Fruit fly (Drosophila melanogaster) whole organism, embryonic: ENCODE results near the gene RhoGEF4.
A peak's percentile ranks its signal among the peaks of the same experiment; 100 is the strongest.

ENCODE experiments used
- ATbp ChIP-seq: fragments of 200-800 bp; sonication (Bioruptor generic); optimal IDR thresholded peaks from 2 replicates; lab custom pipeline; 2017; ENCODE audit warnings: missing biosample characterization, mild to moderate bottlenecking, missing genetic modification characterization, missing genetic modification reagents
- CG10979 ChIP-seq: fragments of 200-800 bp; sonication (Bioruptor generic); optimal IDR thresholded peaks from 2 replicates; lab custom pipeline; 2018; ENCODE audit warnings: missing biosample characterization, mild to moderate bottlenecking, missing genetic modification characterization, moderate library complexity
- CG11247 ChIP-seq: fragments of 200-800 bp; sonication (Bioruptor generic); IDR thresholded peaks from 2 replicates; pipeline ENCODE4 v1.3.6; 2022; ENCODE audit warnings: missing biosample characterization, missing genetic modification characterization
- CG11504 ChIP-seq: fragments of 200-800 bp; sonication (Bioruptor generic); optimal IDR thresholded peaks from 3 replicates; lab custom pipeline; 2019; ENCODE audit warnings: missing biosample characterization, mild to moderate bottlenecking, missing genetic modification characterization, moderate library complexity
- CG12155 ChIP-seq: fragments of 200-800 bp; sonication (Bioruptor generic); optimal IDR thresholded peaks from 3 replicates; lab custom pipeline; 2016; ENCODE audit warnings: missing biosample characterization, missing genetic modification characterization
- CG12744 ChIP-seq: fragments of 200-800 bp; sonication (Bioruptor generic); optimal IDR thresholded peaks from 2 replicates; lab custom pipeline; 2016; ENCODE audit warnings: missing biosample characterization, missing genetic modification characterization
- CG15696 ChIP-seq: fragments of 200-800 bp; sonication (Bioruptor generic); optimal IDR thresholded peaks from 2 replicates; lab custom pipeline; 2019; ENCODE audit warnings: missing biosample characterization, mild to moderate bottlenecking, missing genetic modification characterization, moderate library complexity
- CG17385 ChIP-seq: fragments of 200-800 bp; sonication (Bioruptor generic); optimal IDR thresholded peaks from 3 replicates; lab custom pipeline; 2018; ENCODE audit warnings: missing biosample characterization, mild to moderate bottlenecking, missing genetic modification characterization
- CG2129 ChIP-seq: fragments of 200-800 bp; sonication (Bioruptor generic); IDR thresholded peaks from 2 replicates; pipeline ENCODE4 v1.3.6; 2022; ENCODE audit warnings: missing biosample characterization, missing genetic modification characterization; ENCODE audit not compliant: partially characterized antibody
- CG33557 ChIP-seq: fragments of 200-800 bp; sonication (Bioruptor generic); optimal IDR thresholded peaks from 2 replicates; lab custom pipeline; 2019; ENCODE audit warnings: missing biosample characterization, mild to moderate bottlenecking, missing genetic modification characterization, moderate library complexity
- CG34422 ChIP-seq: fragments of 200-800 bp; sonication (Bioruptor generic); IDR thresholded peaks from 3 replicates; pipeline ENCODE4 v1.3.6; 2022; ENCODE audit warnings: missing biosample characterization, missing genetic modification characterization
- CG3995 ChIP-seq: fragments of 200-800 bp; sonication (Bioruptor generic); optimal IDR thresholded peaks from 3 replicates; lab custom pipeline; 2016; ENCODE audit warnings: missing biosample characterization, missing genetic modification characterization
- CG42726 ChIP-seq: fragments of 200-800 bp; sonication (Bioruptor generic); IDR thresholded peaks from 2 replicates; pipeline ENCODE4 v1.3.6; 2022; ENCODE audit warnings: missing biosample characterization, missing genetic modification characterization; ENCODE audit not compliant: partially characterized antibody
- CG4360 ChIP-seq: fragments of 200-800 bp; sonication (Bioruptor generic); IDR thresholded peaks from 2 replicates; pipeline ENCODE4 v1.3.6; 2022; ENCODE audit warnings: missing biosample characterization, missing genetic modification characterization
- CG5245 ChIP-seq: fragments of 200-800 bp; sonication (Bioruptor generic); optimal IDR thresholded peaks from 3 replicates; lab custom pipeline; 2016; ENCODE audit warnings: missing biosample characterization, missing genetic modification characterization
- CG5953 ChIP-seq: fragments of 200-800 bp; sonication (Bioruptor generic); IDR thresholded peaks from 2 replicates; pipeline ENCODE4 v1.3.6; 2022; ENCODE audit warnings: missing biosample characterization, missing genetic modification characterization
- CG7372 ChIP-seq: fragments of 200-800 bp; sonication (Bioruptor generic); IDR thresholded peaks from 2 replicates; pipeline ENCODE4 v1.3.6; 2022; ENCODE audit warnings: missing biosample characterization, missing genetic modification characterization
- CG9817 ChIP-seq: fragments of 200-800 bp; sonication (Bioruptor generic); optimal IDR thresholded peaks from 2 replicates; lab custom pipeline; 2018; ENCODE audit warnings: missing biosample characterization, mild to moderate bottlenecking, missing genetic modification characterization, moderate library complexity
- CoRest ChIP-seq: fragments of 200-800 bp; sonication (Bioruptor generic); optimal IDR thresholded peaks from 3 replicates; lab custom pipeline; 2018; ENCODE audit warnings: missing biosample characterization, mild to moderate bottlenecking, missing genetic modification characterization, moderate library complexity
- Gsc ChIP-seq: fragments of 200-800 bp; sonication (Bioruptor generic); IDR thresholded peaks from 2 replicates; pipeline ENCODE4 v1.3.6; 2022; ENCODE audit warnings: missing biosample characterization, missing genetic modification characterization
- Hmx ChIP-seq: fragments of 200-800 bp; sonication (Bioruptor generic); optimal IDR thresholded peaks from 2 replicates; lab custom pipeline; 2016; ENCODE audit warnings: missing biosample characterization, missing genetic modification characterization
- Med ChIP-seq: fragments of 200-800 bp; sonication (Bioruptor generic); peaks from one replicate; lab custom pipeline; 2016; ENCODE audit warnings: missing biosample characterization, missing genetic modification characterization, mild to moderate bottlenecking, inconsistent platforms, moderate library complexity
- Meics ChIP-seq: fragments of 200-800 bp; sonication (Bioruptor generic); optimal IDR thresholded peaks from 2 replicates; lab custom pipeline; 2017; ENCODE audit warnings: missing biosample characterization, mild to moderate bottlenecking, missing genetic modification characterization
- Sin3A ChIP-seq: fragments of >200 bp; optimal IDR thresholded peaks from 2 replicates; lab custom pipeline; 2018
- Sox100B ChIP-seq: fragments of 200-800 bp; sonication (Bioruptor generic); optimal IDR thresholded peaks from 3 replicates; lab custom pipeline; 2018; ENCODE audit warnings: missing biosample characterization, mild to moderate bottlenecking, missing genetic modification characterization
- Usf ChIP-seq: fragments of 200-800 bp; sonication (Bioruptor generic); optimal IDR thresholded peaks from 2 replicates; lab custom pipeline; 2017; ENCODE audit warnings: missing genotype, missing biosample characterization, missing genetic modification characterization
- Vsx1 ChIP-seq: fragments of 200-800 bp; sonication (Bioruptor generic); optimal IDR thresholded peaks from 2 replicates; lab custom pipeline; 2017; ENCODE audit warnings: missing biosample characterization, mild to moderate bottlenecking, missing genetic modification characterization, missing genetic modification reagents
- YL-1 ChIP-seq: fragments of 200-800 bp; sonication (Bioruptor generic); optimal IDR thresholded peaks from 3 replicates; lab custom pipeline; 2017; ENCODE audit warnings: missing biosample characterization, mild to moderate bottlenecking, missing genetic modification characterization
- amos ChIP-seq: fragments of 200-800 bp; sonication (Bioruptor generic); IDR thresholded peaks from 2 replicates; pipeline ENCODE4 v1.3.6; 2022; ENCODE audit warnings: missing biosample characterization, missing genetic modification characterization; ENCODE audit not compliant: partially characterized antibody
- ash1 ChIP-seq: fragments of 200-800 bp; sonication (Bioruptor generic); optimal IDR thresholded peaks from 2 replicates; lab custom pipeline; 2018; ENCODE audit warnings: missing biosample characterization, mild to moderate bottlenecking, missing genetic modification characterization
- ato ChIP-seq: fragments of 200-800 bp; sonication (Bioruptor generic); IDR thresholded peaks from 2 replicates; pipeline ENCODE4 v1.3.6; 2022; ENCODE audit warnings: missing biosample characterization, missing genetic modification characterization; ENCODE audit not compliant: partially characterized antibody
- bbx ChIP-seq: fragments of 200-800 bp; sonication (Bioruptor generic); IDR thresholded peaks from 2 replicates; pipeline ENCODE4 v1.3.6; 2022; ENCODE audit warnings: missing biosample characterization, missing genetic modification characterization; ENCODE audit not compliant: partially characterized antibody
- da ChIP-seq: fragments of 200-800 bp; sonication (Bioruptor generic); optimal IDR thresholded peaks from 2 replicates; lab custom pipeline; 2016; ENCODE audit warnings: missing biosample characterization, missing genetic modification characterization
- danr ChIP-seq: fragments of 200-800 bp; sonication (Bioruptor generic); IDR thresholded peaks from 2 replicates; pipeline ENCODE4 v1.3.6; 2022; ENCODE audit warnings: missing biosample characterization, missing genetic modification characterization
- dysf ChIP-seq: fragments of 200-800 bp; sonication (Bioruptor generic); IDR thresholded peaks from 3 replicates; pipeline ENCODE4 v1.3.6; 2022; ENCODE audit warnings: missing biosample characterization, missing genetic modification characterization
- gcm ChIP-seq: fragments of 200-800 bp; sonication (Bioruptor generic); optimal IDR thresholded peaks from 2 replicates; lab custom pipeline; 2019; ENCODE audit warnings: missing biosample characterization, mild to moderate bottlenecking, missing genetic modification characterization, moderate library complexity
- gsb-n ChIP-seq: fragments of 200-800 bp; sonication (Bioruptor generic); optimal IDR thresholded peaks from 3 replicates; lab custom pipeline; 2018; ENCODE audit warnings: missing biosample characterization, mild to moderate bottlenecking, missing genetic modification characterization
- knrl ChIP-seq: fragments of 200-800 bp; sonication (Bioruptor generic); IDR thresholded peaks from 3 replicates; pipeline ENCODE4 v1.3.6; 2022; ENCODE audit warnings: missing biosample characterization, missing genetic modification characterization; ENCODE audit not compliant: partially characterized antibody
- lab ChIP-seq: fragments of 200-800 bp; sonication (Bioruptor generic); optimal IDR thresholded peaks from 3 replicates; lab custom pipeline; 2017; ENCODE audit warnings: missing biosample characterization, missing genetic modification characterization, mild to moderate bottlenecking, moderate library complexity, missing genetic modification reagents
- mam ChIP-seq: fragments of 200-800 bp; sonication (Bioruptor generic); optimal IDR thresholded peaks from 3 replicates; lab custom pipeline; 2016; ENCODE audit warnings: missing biosample characterization, missing genetic modification characterization
- nerfin-1 ChIP-seq: fragments of 200-800 bp; sonication (Bioruptor generic); optimal IDR thresholded peaks from 3 replicates; lab custom pipeline; 2019; ENCODE audit warnings: missing biosample characterization, mild to moderate bottlenecking, missing genetic modification characterization, moderate library complexity
- nerfin-2 ChIP-seq: fragments of 200-800 bp; sonication (Bioruptor generic); IDR thresholded peaks from 2 replicates; pipeline ENCODE4 v1.3.6; 2022; ENCODE audit warnings: missing biosample characterization, missing genetic modification characterization; ENCODE audit not compliant: partially characterized antibody
- nmo ChIP-seq: fragments of 200-800 bp; sonication (Bioruptor generic); optimal IDR thresholded peaks from 2 replicates; lab custom pipeline; 2018; ENCODE audit warnings: missing biosample characterization, mild to moderate bottlenecking, missing genetic modification characterization, moderate library complexity
- nom ChIP-seq: fragments of 200-800 bp; sonication (Bioruptor generic); optimal IDR thresholded peaks from 2 replicates; lab custom pipeline; 2017; ENCODE audit warnings: missing biosample characterization, missing genetic modification characterization, mild to moderate bottlenecking, moderate library complexity, missing genetic modification reagents
- pita ChIP-seq: fragments of 200-800 bp; sonication (Bioruptor generic); optimal IDR thresholded peaks from 2 replicates; lab custom pipeline; 2017; ENCODE audit warnings: missing biosample characterization, mild to moderate bottlenecking, missing genetic modification characterization
- ro ChIP-seq: fragments of 200-800 bp; sonication (Bioruptor generic); IDR thresholded peaks from 2 replicates; pipeline ENCODE4 v1.3.6; 2022; ENCODE audit warnings: missing biosample characterization, missing genetic modification characterization
- tll ChIP-seq, 2 experiments: fragments of 200-800 bp in 1 of 2; fragments of >200 bp in 1 of 2; sonication (Bioruptor generic) in 1 of 2; optimal IDR thresholded peaks; 2 replicates each; lab custom pipeline; 2017 to 2019; ENCODE audit warnings: missing biosample characterization in 2 of 2, missing genetic modification characterization in 2 of 2, mild to moderate bottlenecking in 1 of 2, moderate library complexity in 1 of 2
- tna ChIP-seq: fragments of 200-800 bp; sonication (Bioruptor generic); IDR thresholded peaks from 2 replicates; pipeline ENCODE4 v1.3.6; 2022; ENCODE audit warnings: missing biosample characterization, missing genetic modification characterization; ENCODE audit not compliant: partially characterized antibody
- trh ChIP-seq: fragments of 200-800 bp; sonication (Bioruptor generic); optimal IDR thresholded peaks from 2 replicates; lab custom pipeline; 2016; ENCODE audit warnings: missing biosample characterization, missing genetic modification characterization
- z ChIP-seq: fragments of 200-800 bp; sonication (Bioruptor generic); IDR thresholded peaks from 3 replicates; pipeline ENCODE4 v1.3.6; 2022; ENCODE audit warnings: missing biosample characterization, missing genetic modification characterization

RhoGEF4 gene

DNA sequence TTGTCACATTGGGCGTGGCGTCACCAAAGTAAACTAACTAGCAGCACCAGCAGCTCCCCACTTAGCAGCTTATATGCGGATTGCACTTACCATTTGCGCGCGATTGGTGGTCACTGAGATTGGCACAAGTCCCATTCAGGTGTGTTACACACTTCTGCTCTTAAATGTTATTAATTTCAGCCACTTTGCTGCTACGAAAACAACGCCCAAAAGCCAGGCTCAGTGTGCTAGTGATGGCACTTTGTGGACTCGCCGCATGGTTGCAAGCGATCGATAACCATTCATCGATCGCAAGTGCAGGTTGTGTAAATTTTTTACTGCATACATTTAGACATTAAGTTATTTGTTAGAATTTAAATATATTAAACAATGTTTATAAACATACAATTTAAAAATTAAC, 11.8 kb upstream of the RhoGEF4 start, which contains the start of the genes wrm1 and wrm2 (continued):
- no peak for TF ChIP-seq CG7372
- TF ChIP-seq ash1 (GFP tag; lab: Kevin White, UChicago): no peak
- TF ChIP-seq CG11504 (tag; lab: Kevin White, UChicago): peak; percentile 98
- TF ChIP-seq ATbp: no peak
- peak; percentile 56; the same call in 1 of the 3 replicates for TF ChIP-seq knrl (GFP tag; lab: Robert Waterston, UW)
- TF ChIP-seq lab (GFP tag; lab: Kevin White, UChicago): no peak
- no peak for TF ChIP-seq CG42726 (GFP tag; lab: Robert Waterston, UW)
- TF ChIP-seq CG17385: no peak
- no peak for TF ChIP-seq nerfin-1 (tag; lab: Kevin White, UChicago)
- no peak for TF ChIP-seq CG11247 (GFP tag; lab: Robert Waterston, UW)
- TF ChIP-seq danr (GFP tag; lab: Robert Waterston, UW): no peak
- no peak for TF ChIP-seq CG5245 (GFP tag; lab: Kevin White, UChicago)
- TF ChIP-seq trh (GFP tag; lab: Kevin White, UChicago): no peak
- no peak for TF ChIP-seq ato (GFP tag; lab: Robert Waterston, UW)
- no peak for TF ChIP-seq Vsx1 (GFP tag; lab: Kevin White, UChicago)
- TF ChIP-seq CG33557 (GFP tag; lab: Kevin White, UChicago): peak; percentile 43
- no peak for TF ChIP-seq Usf (GFP tag; lab: Kevin White, UChicago)
- peak; percentile 67 for TF ChIP-seq tna (GFP tag; lab: Robert Waterston, UW)
- no peak for TF ChIP-seq Gsc (GFP tag; lab: Robert Waterston, UW)
- TF ChIP-seq CG3995: no peak
- no peak for TF ChIP-seq ro (GFP tag; lab: Robert Waterston, UW)
- no peak for TF ChIP-seq tll (GFP tag; optimal IDR thresholded peaks at IDR 0.05; lab: Kevin White, UChicago)
- no peak for TF ChIP-seq dysf (GFP tag; lab: Robert Waterston, UW)
- peak; percentile 53 for TF ChIP-seq gcm
- TF ChIP-seq CG12155 (GFP tag; lab: Kevin White, UChicago): peak; percentile 44
- TF ChIP-seq CG10979 (tag; lab: Kevin White, UChicago): peak; percentile 7
- TF ChIP-seq CG15696: no peak
- TF ChIP-seq gsb-n: peak; percentile 89
- peak; percentile 15 for TF ChIP-seq CoRest (tag; lab: Kevin White, UChicago)
- TF ChIP-seq CG9817 (tag; lab: Kevin White, UChicago): no peak
- peak; percentile 42 for TF ChIP-seq nmo (GFP tag; lab: Kevin White, UChicago)
- TF ChIP-seq amos (GFP tag; lab: Robert Waterston, UW): peak; percentile 66
- TF ChIP-seq CG2129 (GFP tag; lab: Robert Waterston, UW): peak; percentile 53
- TF ChIP-seq nerfin-2 (GFP tag; lab: Robert Waterston, UW): no peak; the same call in 1 of the 2 replicates
- TF ChIP-seq Sox100B (GFP tag; lab: Kevin White, UChicago): no peak
- peak; percentile 84 for TF ChIP-seq Med
- TF ChIP-seq bbx (GFP tag; lab: Robert Waterston, UW): peak; percentile 79
- TF ChIP-seq pita (GFP tag; lab: Kevin White, UChicago): no peak
- TF ChIP-seq Hmx (GFP tag; lab: Kevin White, UChicago): no peak
- TF ChIP-seq CG12744 (GFP tag; lab: Kevin White, UChicago): no peak
- peak; percentile 93 for TF ChIP-seq YL-1
- TF ChIP-seq da (GFP tag; lab: Kevin White, UChicago): no peak
- no peak; the same call in 2 of the 3 replicates for TF ChIP-seq CG34422 (GFP tag; lab: Robert Waterston, UW)
- peak; percentile 3 for TF ChIP-seq mam (GFP tag; lab: Kevin White, UChicago)
- no peak for TF ChIP-seq Meics (GFP tag; lab: Kevin White, UChicago)
- TF ChIP-seq z: no peak
- TF ChIP-seq CG5953 (GFP tag; lab: Robert Waterston, UW): no peak
- TF ChIP-seq nom (GFP tag; lab: Kevin White, UChicago): peak; percentile 28
- TF ChIP-seq Sin3A (lab: Kevin White, UChicago): peak; percentile 10
- no peak for TF ChIP-seq CG4360 (GFP tag; lab: Robert Waterston, UW)
